Worm (Caenorhabditis elegans) whole organism, midembryonic: ENCODE measurements around the gene M04D8.4.

ENCODE experiments used
- flt-1 ChIP-seq: fragments of 200-800 bp; sonication (Bioruptor generic); IDR thresholded peaks from 2 replicates; pipeline ENCODE4 v1.3.6; 2022; ENCODE audit warnings: missing genetic modification characterization, missing compliant biosample characterization
- klf-2 ChIP-seq: fragments of 200-800 bp; sonication (Bioruptor generic); conservative IDR thresholded peaks from 2 replicates; pipeline ENCODE4 v1.3.6; 2022; ENCODE audit warnings: missing genetic modification reagents, missing genetic modification characterization, missing compliant biosample characterization
- ref-1 ChIP-seq: fragments of 200-800 bp; sonication (Bioruptor generic); conservative IDR thresholded peaks from 2 replicates; pipeline ENCODE4 v1.3.6; 2022; ENCODE audit warnings: missing genetic modification reagents, missing genetic modification characterization, missing compliant biosample characterization
- ztf-23 ChIP-seq: fragments of 200-800 bp; sonication (Bioruptor generic); IDR thresholded peaks from 2 replicates; pipeline ENCODE4 v1.3.6; 2022; ENCODE audit warnings: missing genetic modification reagents, missing genetic modification characterization, missing compliant biosample characterization
- ztf-29 ChIP-seq: fragments of 200-800 bp; sonication (Bioruptor generic); IDR thresholded peaks from 2 replicates; pipeline ENCODE4 v1.3.6; 2022; ENCODE audit warnings: missing genetic modification reagents, missing genetic modification characterization, missing compliant biosample characterization

ce11 chrIII:9999235-9999634, 31.2 kb downstream of the M04D8.4 start, which contains the start of gene C05B5.17:
- TF ChIP-seq ref-1 (GFP tag; lab: Robert Waterston, UW) (no peak), ztf-29 (GFP tag; lab: Robert Waterston, UW) (no peak), flt-1 (GFP tag; lab: Robert Waterston, UW) (no peak), klf-2 (GFP tag; lab: Robert Waterston, UW) (no peak), ztf-23 (no peak)
